Fruit fly (Drosophila melanogaster) whole organism, embryonic: ENCODE data around the gene CG5641.
A peak's percentile ranks its signal among the peaks of the same experiment; 100 is the strongest.

ENCODE experiments used
- Atf6 ChIP-seq: fragments of 200-800 bp; sonication (Bioruptor generic); IDR thresholded peaks from 2 replicates; pipeline ENCODE4 v1.3.6; 2022; ENCODE audit warnings: missing biosample characterization, missing genetic modification characterization
- BEAF-32 ChIP-seq: fragments of 200-800 bp; sonication (Bioruptor generic); optimal IDR thresholded peaks from 3 replicates; lab custom pipeline; 2017; ENCODE audit warnings: missing biosample characterization, missing genetic modification characterization, mild to moderate bottlenecking, moderate library complexity, missing genetic modification reagents
- Bgb ChIP-seq: fragments of 200-800 bp; sonication (Bioruptor generic); IDR thresholded peaks from 2 replicates; pipeline ENCODE4 v1.3.6; 2022; ENCODE audit warnings: missing biosample characterization, missing genetic modification characterization; ENCODE audit not compliant: partially characterized antibody
- CG10543 ChIP-seq: fragments of 200-800 bp; sonication (Bioruptor generic); optimal IDR thresholded peaks from 3 replicates; lab custom pipeline; 2017; ENCODE audit warnings: missing biosample characterization, mild to moderate bottlenecking, missing genetic modification characterization, moderate library complexity
- CG12769 ChIP-seq: fragments of 200-800 bp; sonication (Bioruptor generic); optimal IDR thresholded peaks from 2 replicates; lab custom pipeline; 2019; ENCODE audit warnings: missing biosample characterization, mild to moderate bottlenecking, missing genetic modification characterization, moderate library complexity
- CG13123 ChIP-seq: fragments of 200-800 bp; sonication (Bioruptor generic); optimal IDR thresholded peaks from 2 replicates; lab custom pipeline; 2016; ENCODE audit warnings: missing biosample characterization, missing genetic modification characterization
- CG13775 ChIP-seq: fragments of 200-800 bp; sonication (Bioruptor generic); optimal IDR thresholded peaks from 3 replicates; lab custom pipeline; 2017; ENCODE audit warnings: missing biosample characterization, mild to moderate bottlenecking, missing genetic modification characterization
- CG13894 ChIP-seq: fragments of 200-800 bp; sonication (Bioruptor generic); optimal IDR thresholded peaks from 3 replicates; lab custom pipeline; 2018; ENCODE audit warnings: missing biosample characterization, mild to moderate bottlenecking, missing genetic modification characterization, moderate library complexity
- CG15514 ChIP-seq: fragments of 200-800 bp; sonication (Bioruptor generic); optimal IDR thresholded peaks from 3 replicates; lab custom pipeline; 2017; ENCODE audit warnings: missing biosample characterization, missing genetic modification characterization, mild to moderate bottlenecking, moderate library complexity, missing genetic modification reagents
- CG17568 ChIP-seq: fragments of 200-800 bp; sonication (Bioruptor generic); optimal IDR thresholded peaks from 2 replicates; lab custom pipeline; 2018; ENCODE audit warnings: missing biosample characterization, mild to moderate bottlenecking, missing genetic modification characterization, moderate library complexity
- CG18476 ChIP-seq: fragments of 200-800 bp; sonication (Bioruptor generic); optimal IDR thresholded peaks from 2 replicates; lab custom pipeline; 2016; ENCODE audit warnings: missing biosample characterization, mild to moderate bottlenecking, missing genetic modification characterization
- CG18764 ChIP-seq: fragments of 200-800 bp; sonication (Bioruptor generic); optimal IDR thresholded peaks from 3 replicates; lab custom pipeline; 2016; ENCODE audit warnings: missing biosample characterization, missing genetic modification characterization
- CG3407 ChIP-seq: fragments of 200-800 bp; sonication (Bioruptor generic); optimal IDR thresholded peaks from 2 replicates; lab custom pipeline; 2018; ENCODE audit warnings: missing biosample characterization, mild to moderate bottlenecking, missing genetic modification characterization
- CG34422 ChIP-seq: fragments of 200-800 bp; sonication (Bioruptor generic); IDR thresholded peaks from 3 replicates; pipeline ENCODE4 v1.3.6; 2022; ENCODE audit warnings: missing biosample characterization, missing genetic modification characterization
- CG42726 ChIP-seq: fragments of 200-800 bp; sonication (Bioruptor generic); IDR thresholded peaks from 2 replicates; pipeline ENCODE4 v1.3.6; 2022; ENCODE audit warnings: missing biosample characterization, missing genetic modification characterization; ENCODE audit not compliant: partially characterized antibody
- CG5180 ChIP-seq: fragments of 200-800 bp; sonication (Bioruptor generic); optimal IDR thresholded peaks from 3 replicates; lab custom pipeline; 2017; ENCODE audit warnings: missing biosample characterization, missing genetic modification characterization, mild to moderate bottlenecking, moderate library complexity, missing genetic modification reagents
- CG7745 ChIP-seq: fragments of 200-800 bp; sonication (Bioruptor generic); optimal IDR thresholded peaks from 2 replicates; lab custom pipeline; 2018; ENCODE audit warnings: missing biosample characterization, mild to moderate bottlenecking, missing genetic modification characterization, moderate library complexity
- CG8478 ChIP-seq: fragments of >200 bp; optimal IDR thresholded peaks from 2 replicates; lab custom pipeline; 2018
- CG8924 ChIP-seq: fragments of 200-800 bp; optimal IDR thresholded peaks from 3 replicates; lab custom pipeline; 2019; ENCODE audit warnings: missing biosample characterization, mild to moderate bottlenecking, missing genetic modification characterization, moderate library complexity
- CG9932 ChIP-seq: fragments of 200-800 bp; sonication (Bioruptor generic); IDR thresholded peaks from 2 replicates; pipeline ENCODE4 v1.3.6; 2022; ENCODE audit warnings: missing biosample characterization, missing genetic modification characterization
- Camta ChIP-seq: fragments of 200-800 bp; sonication (Bioruptor generic); optimal IDR thresholded peaks from 2 replicates; lab custom pipeline; 2016; ENCODE audit warnings: missing biosample characterization, missing genetic modification characterization
- CoRest ChIP-seq: fragments of 200-800 bp; sonication (Bioruptor generic); optimal IDR thresholded peaks from 3 replicates; lab custom pipeline; 2018; ENCODE audit warnings: missing biosample characterization, mild to moderate bottlenecking, missing genetic modification characterization, moderate library complexity
- CrebB ChIP-seq: fragments of 200-800 bp; sonication (Bioruptor generic); optimal IDR thresholded peaks from 3 replicates; lab custom pipeline; 2018; ENCODE audit warnings: missing biosample characterization, mild to moderate bottlenecking, missing genetic modification characterization
- Dip3 ChIP-seq: fragments of 200-800 bp; sonication (Bioruptor generic); optimal IDR thresholded peaks from 3 replicates; lab custom pipeline; 2016; ENCODE audit warnings: missing biosample characterization, missing genetic modification characterization
- Dp ChIP-seq: fragments of 200-800 bp; sonication (Bioruptor generic); optimal IDR thresholded peaks from 2 replicates; lab custom pipeline; 2018; ENCODE audit warnings: missing biosample characterization, mild to moderate bottlenecking, missing genetic modification characterization, moderate library complexity
- GATAe ChIP-seq: fragments of 200-800 bp; sonication (Bioruptor generic); conservative IDR thresholded peaks from 2 replicates; pipeline ENCODE4 v1.3.6; 2022; ENCODE audit warnings: missing biosample characterization, missing genetic modification characterization
- Ptx1 ChIP-seq: fragments of 200-800 bp; sonication (Bioruptor generic); IDR thresholded peaks from 2 replicates; pipeline ENCODE4 v1.3.6; 2022; ENCODE audit warnings: missing biosample characterization, missing genetic modification characterization
- Rx ChIP-seq: fragments of 200-800 bp; sonication (Bioruptor generic); IDR thresholded peaks from 2 replicates; pipeline ENCODE4 v1.3.6; 2022; ENCODE audit warnings: missing biosample characterization, missing genetic modification characterization
- Six4 ChIP-seq: fragments of 200-800 bp; sonication (Bioruptor generic); optimal IDR thresholded peaks from 2 replicates; lab custom pipeline; 2016; ENCODE audit warnings: missing biosample characterization, missing genetic modification characterization
- Usf ChIP-seq: fragments of 200-800 bp; sonication (Bioruptor generic); optimal IDR thresholded peaks from 2 replicates; lab custom pipeline; 2017; ENCODE audit warnings: missing genotype, missing biosample characterization, missing genetic modification characterization
- Xbp1 ChIP-seq: fragments of 200-800 bp; sonication (Bioruptor generic); optimal IDR thresholded peaks from 3 replicates; lab custom pipeline; 2016; ENCODE audit warnings: missing biosample characterization, mild to moderate bottlenecking, missing genetic modification characterization
- ase ChIP-seq: fragments of 200-800 bp; sonication (Bioruptor generic); IDR thresholded peaks from 3 replicates; pipeline ENCODE4 v1.3.6; 2022; ENCODE audit warnings: missing biosample characterization, missing genetic modification characterization
- ash1 ChIP-seq: fragments of 200-800 bp; sonication (Bioruptor generic); optimal IDR thresholded peaks from 2 replicates; lab custom pipeline; 2018; ENCODE audit warnings: missing biosample characterization, mild to moderate bottlenecking, missing genetic modification characterization
- bigmax ChIP-seq: fragments of 200-800 bp; sonication (Bioruptor generic); optimal IDR thresholded peaks from 2 replicates; lab custom pipeline; 2018; ENCODE audit warnings: missing biosample characterization, mild to moderate bottlenecking, missing genetic modification characterization
- chm ChIP-seq: fragments of 200-800 bp; sonication (Bioruptor generic); IDR thresholded peaks from 2 replicates; pipeline ENCODE4 v1.3.6; 2022; ENCODE audit warnings: missing biosample characterization, missing genetic modification characterization
- cwo ChIP-seq: fragments of 200-800 bp; sonication (Bioruptor generic); optimal IDR thresholded peaks from 3 replicates; lab custom pipeline; 2017; ENCODE audit warnings: missing biosample characterization, missing genetic modification characterization, mild to moderate bottlenecking, moderate library complexity, missing genetic modification reagents
- dati ChIP-seq: fragments of 200-800 bp; sonication (Bioruptor generic); IDR thresholded peaks from 2 replicates; pipeline ENCODE4 v1.3.6; 2022; ENCODE audit warnings: missing biosample characterization, missing genetic modification characterization
- dimm ChIP-seq: fragments of 200-800 bp; sonication (Bioruptor generic); IDR thresholded peaks from 2 replicates; pipeline ENCODE4 v1.3.6; 2022; ENCODE audit warnings: missing biosample characterization, missing genetic modification characterization
- esg ChIP-seq: fragments of 200-800 bp; sonication (Bioruptor generic); conservative IDR thresholded peaks from 2 replicates; pipeline ENCODE4 v1.3.6; 2022; ENCODE audit warnings: missing biosample characterization, missing genetic modification characterization
- jing ChIP-seq: fragments of 200-800 bp; sonication (Bioruptor generic); optimal IDR thresholded peaks from 2 replicates; lab custom pipeline; 2018; ENCODE audit warnings: missing biosample characterization, mild to moderate bottlenecking, missing genetic modification characterization
- kah ChIP-seq: fragments of 200-800 bp; sonication (Bioruptor generic); optimal IDR thresholded peaks from 2 replicates; lab custom pipeline; 2018; ENCODE audit warnings: missing biosample characterization, mild to moderate bottlenecking, missing genetic modification characterization
- luna ChIP-seq: fragments of 200-800 bp; sonication (Bioruptor generic); optimal IDR thresholded peaks from 2 replicates; lab custom pipeline; 2016; ENCODE audit warnings: missing biosample characterization, missing genetic modification characterization
- pb ChIP-seq: fragments of 200-800 bp; sonication (Bioruptor generic); optimal IDR thresholded peaks from 3 replicates; lab custom pipeline; 2016; ENCODE audit warnings: missing biosample characterization, missing genetic modification characterization
- sc ChIP-seq, 3 experiments: fragments of >200 bp in 2 of 3; fragments of 200-800 bp in 1 of 3; sonication (Bioruptor generic) in 1 of 3; optimal IDR thresholded peaks; 2 replicates in 2 of 3; 3 replicates in 1 of 3; lab custom pipeline; 2017; ENCODE audit warnings: mild to moderate bottlenecking in 1 of 3, missing biosample characterization in 1 of 3, missing genetic modification characterization in 1 of 3, missing genetic modification reagents in 1 of 3
- sob ChIP-seq: fragments of 200-800 bp; sonication (Bioruptor generic); IDR thresholded peaks from 2 replicates; pipeline ENCODE4 v1.3.6; 2022; ENCODE audit warnings: missing biosample characterization, missing genetic modification characterization
- sug ChIP-seq: fragments of 200-800 bp; optimal IDR thresholded peaks from 2 replicates; lab custom pipeline; 2019; ENCODE audit warnings: missing biosample characterization, mild to moderate bottlenecking, missing genetic modification characterization, moderate library complexity
- tgo ChIP-seq: fragments of 200-800 bp; sonication (Bioruptor generic); IDR thresholded peaks from 3 replicates; pipeline ENCODE4 v1.3.6; 2022; ENCODE audit warnings: missing biosample characterization, missing genetic modification characterization
- trem ChIP-seq: fragments of 200-800 bp; optimal IDR thresholded peaks from 3 replicates; lab custom pipeline; 2019; ENCODE audit warnings: missing biosample characterization, mild to moderate bottlenecking, missing genetic modification characterization, moderate library complexity
- vfl ChIP-seq: fragments of 200-800 bp; sonication (Bioruptor generic); optimal IDR thresholded peaks from 2 replicates; lab custom pipeline; 2016; ENCODE audit warnings: missing biosample characterization, missing genetic modification characterization
- zfh2 ChIP-seq: fragments of 200-800 bp; sonication (Bioruptor generic); optimal IDR thresholded peaks from 2 replicates; lab custom pipeline; 2016; ENCODE audit warnings: missing biosample characterization, missing genetic modification characterization

CG5641 gene

dm6 chr3R:12448889-12449314, 19.8 kb upstream of the CG5641 start, which contains the start of gene CG18549 (continued):
- TF ChIP-seq Bgb (GFP tag; lab: Robert Waterston, UW) (peak; percentile 82), CG18476 (GFP tag; lab: Kevin White, UChicago) (peak; percentile 99), cwo (GFP tag; lab: Kevin White, UChicago) (peak; percentile 99), CoRest (tag; lab: Kevin White, UChicago) (peak; percentile 100), luna (GFP tag; lab: Kevin White, UChicago) (peak; percentile 98), CG17568 (GFP tag; lab: Kevin White, UChicago) (peak; percentile 100), trem (tag; lab: Kevin White, UChicago) (peak; percentile 98), GATAe (peak; percentile 99), CG13123 (GFP tag; lab: Kevin White, UChicago) (peak; percentile 99), Rx (GFP tag; lab: Robert Waterston, UW) (peak; percentile 99), CG7745 (tag; lab: Kevin White, UChicago) (peak; percentile 98), CG5180 (GFP tag; lab: Kevin White, UChicago) (peak; percentile 95), pb (GFP tag; lab: Kevin White, UChicago) (peak; percentile 98), CG34422 (GFP tag; lab: Robert Waterston, UW) (peak; percentile 100), Atf6 (GFP tag; lab: Robert Waterston, UW) (peak; percentile 100), Usf (GFP tag; lab: Kevin White, UChicago) (peak; percentile 98), CG13894 (tag; lab: Kevin White, UChicago) (peak; percentile 99), CG15514 (GFP tag; lab: Kevin White, UChicago) (peak; percentile 96), CG10543 (GFP tag; lab: Kevin White, UChicago) (peak; percentile 98), CG42726 (GFP tag; lab: Robert Waterston, UW) (peak; percentile 5; the same call in 1 of the 2 replicates), zfh2 (GFP tag; lab: Kevin White, UChicago) (peak; percentile 98), Dp (peak; percentile 96), Dip3 (peak; percentile 99), BEAF-32 (peak; percentile 85), sob (GFP tag; lab: Robert Waterston, UW) (peak; percentile 100), dati (peak; percentile 99), vfl (GFP tag; lab: Kevin White, UChicago) (peak; percentile 99), CG3407 (GFP tag; lab: Kevin White, UChicago) (peak; percentile 99), tgo (GFP tag; lab: Robert Waterston, UW) (peak; percentile 100), chm (peak; percentile 100), CG13775 (GFP tag; lab: Kevin White, UChicago) (peak; percentile 99), sc (optimal IDR thresholded peaks at IDR 0.05; lab: Kevin White, UChicago) (no peak), sc (GFP tag; optimal IDR thresholded peaks at IDR 0.05; lab: Kevin White, UChicago) (peak; percentile 100), CG12769 (tag; lab: Kevin White, UChicago) (peak; percentile 99), CG18764 (peak; percentile 99), kah (GFP tag; lab: Kevin White, UChicago) (peak; percentile 99), CrebB (tag; lab: Kevin White, UChicago) (peak; percentile 100), Xbp1 (GFP tag; lab: Kevin White, UChicago) (peak; percentile 100), dimm (peak; percentile 99), jing (GFP tag; lab: Kevin White, UChicago) (peak; percentile 99), bigmax (GFP tag; lab: Kevin White, UChicago) (peak; percentile 88), Six4 (GFP tag; lab: Kevin White, UChicago) (peak; percentile 99), CG8924 (tag; lab: Kevin White, UChicago) (peak; percentile 100), ase (peak; percentile 100), CG9932 (peak; percentile 99), esg (GFP tag; lab: Robert Waterston, UW) (peak; percentile 100), Ptx1 (GFP tag; lab: Robert Waterston, UW) (peak; percentile 100), Camta (GFP tag; lab: Kevin White, UChicago) (peak; percentile 100), CG8478 (lab: Kevin White, UChicago) (no peak), ash1 (GFP tag; lab: Kevin White, UChicago) (peak; percentile 98), sug (tag; lab: Kevin White, UChicago) (peak; percentile 99)
